Worm (Caenorhabditis elegans) whole organism, L3 larva: ENCODE results near the gene F21D9.11.

Experiments
- ama-1 ChIP-seq: fragments of 150-350 bp; optimal IDR thresholded peaks from 2 replicates; lab custom pipeline; 2018
- ceh-82 ChIP-seq: fragments of 150-350 bp; optimal IDR thresholded peaks from 2 replicates; lab custom pipeline; 2014; ENCODE audit warnings: missing biosample characterization, missing genetic modification characterization
- lin-39 ChIP-seq: fragments of 150-350 bp; optimal IDR thresholded peaks from 2 replicates; lab custom pipeline; 2018; ENCODE audit warnings: missing biosample characterization, missing genetic modification reagents, missing genetic modification characterization
- mdl-1 ChIP-seq: fragments of 150-350 bp; optimal IDR thresholded peaks from 2 replicates; lab custom pipeline; 2014; ENCODE audit warnings: missing biosample characterization, missing genetic modification characterization
- nhr-11 ChIP-seq: fragments of 150-350 bp; optimal IDR thresholded peaks from 2 replicates; lab custom pipeline; 2014; ENCODE audit warnings: missing biosample characterization, missing genetic modification characterization
- nhr-237 ChIP-seq: fragments of 150-350 bp; optimal IDR thresholded peaks from 2 replicates; lab custom pipeline; 2014; ENCODE audit warnings: missing biosample characterization, missing genetic modification characterization
- nhr-28 ChIP-seq: fragments of 150-350 bp; optimal IDR thresholded peaks from 2 replicates; lab custom pipeline; 2014; ENCODE audit warnings: missing biosample characterization, missing genetic modification characterization
- nhr-76 ChIP-seq: fragments of 150-350 bp; sonication (generic microtip); optimal IDR thresholded peaks from 5 replicates; lab custom pipeline; 2014; ENCODE audit warnings: missing biosample characterization, missing genetic modification characterization
- nhr-77 ChIP-seq: fragments of 150-350 bp; optimal IDR thresholded peaks from 2 replicates; lab custom pipeline; 2014; ENCODE audit warnings: missing biosample characterization, missing genetic modification characterization
- snpc-4 ChIP-seq: fragments of 150-350 bp; optimal IDR thresholded peaks from 2 replicates; lab custom pipeline; 2014; ENCODE audit warnings: missing biosample characterization, missing genetic modification characterization
- zag-1 ChIP-seq: fragments of 150-350 bp; optimal IDR thresholded peaks from 2 replicates; lab custom pipeline; 2014; ENCODE audit warnings: missing biosample characterization, missing genetic modification characterization
- ztf-11 ChIP-seq: fragments of 150-350 bp; optimal IDR thresholded peaks from 2 replicates; lab custom pipeline; 2014; ENCODE audit warnings: missing biosample characterization, missing genetic modification characterization

DNA sequence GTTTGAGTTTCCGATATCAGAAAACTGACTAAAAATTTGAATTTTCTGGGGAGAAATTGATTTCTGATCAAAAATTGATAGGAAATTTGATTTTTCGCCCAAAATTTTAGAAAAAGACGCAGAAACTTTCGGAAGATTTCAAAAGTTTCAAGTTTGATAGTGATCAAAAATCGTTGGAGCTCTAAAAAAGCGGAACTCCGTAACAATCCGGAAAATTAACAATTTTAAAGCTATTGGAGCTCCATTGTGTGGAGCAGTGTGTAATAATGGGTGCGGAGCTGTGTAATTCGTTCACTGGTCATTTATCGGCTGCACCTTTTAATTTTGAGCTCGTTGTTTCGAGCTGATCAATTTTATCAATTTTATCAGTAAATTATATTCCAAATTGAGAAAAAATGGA is 1.6 kb downstream of the F21D9.11 start, which contains the start of gene F21D9.4:
- TF ChIP-seq nhr-77 (tag; lab: Kevin White, UChicago) (no peak), nhr-76 (tag; lab: Kevin White, UChicago) (no peak), ama-1 (lab: Kevin White, UChicago) (no peak), nhr-28 (tag; lab: Kevin White, UChicago) (no peak), zag-1 (tag; lab: Kevin White, UChicago) (no peak), mdl-1 (tag; lab: Kevin White, UChicago) (no peak), ztf-11 (no peak), snpc-4 (tag; lab: Kevin White, UChicago) (no peak), ceh-82 (no peak), nhr-237 (no peak), nhr-11 (tag; lab: Kevin White, UChicago) (no peak), lin-39 (tag; lab: Kevin White, UChicago) (no peak)
